Worm (Caenorhabditis elegans) whole organism, young adult: ENCODE results near the gene F55D10.4.
A peak's percentile ranks its signal among the peaks of the same experiment; 100 is the strongest.

Source experiments
- B0261.1 ChIP-seq: sonication (generic microtip); optimal IDR thresholded peaks from 2 replicates; lab custom pipeline; 2016; ENCODE audit warnings: mild to moderate bottlenecking, missing genetic modification characterization, moderate library complexity, missing compliant biosample characterization
- C06A6.2 ChIP-seq: fragments of 200-800 bp; sonication (Bioruptor generic); conservative IDR thresholded peaks from 2 replicates; pipeline ENCODE4 v1.3.6; 2022; ENCODE audit warnings: missing genetic modification characterization, missing compliant biosample characterization
- F39B2.1 ChIP-seq: fragments of 200-800 bp; sonication (Bioruptor generic); IDR thresholded peaks from 2 replicates; pipeline ENCODE4 v1.3.6; 2022; ENCODE audit warnings: missing genetic modification reagents, missing genetic modification characterization, missing compliant biosample characterization
- F49E8.2 ChIP-seq: sonication (generic microtip); optimal IDR thresholded peaks from 3 replicates; lab custom pipeline; 2017; ENCODE audit warnings: missing genetic modification characterization, mild to moderate bottlenecking, missing compliant biosample characterization, antibody characterized with exemption, moderate library complexity; ENCODE audit not compliant: insufficient read depth
- F52B5.7 ChIP-seq: sonication (generic microtip); optimal IDR thresholded peaks from 2 replicates; lab custom pipeline; 2016; ENCODE audit warnings: mild to moderate bottlenecking, missing genetic modification characterization, missing compliant biosample characterization
- F55B11.4 ChIP-seq: sonication (generic microtip); optimal IDR thresholded peaks from 2 replicates; lab custom pipeline; 2016; ENCODE audit warnings: missing compliant biosample characterization, missing genetic modification characterization, borderline replicate concordance; ENCODE audit not compliant: insufficient read depth
- F57A8.1 ChIP-seq: fragments of 200-800 bp; sonication (Bioruptor generic); optimal IDR thresholded peaks from 2 replicates; lab custom pipeline; 2018; ENCODE audit warnings: mild to moderate bottlenecking, missing genetic modification characterization, moderate library complexity, missing compliant biosample characterization
- Y53F4B.3 ChIP-seq: fragments of 200-800 bp; sonication (Bioruptor generic); IDR thresholded peaks from 2 replicates; pipeline ENCODE4 v1.3.6; 2022; ENCODE audit warnings: missing genetic modification reagents, missing genetic modification characterization, missing compliant biosample characterization
- Y53G8AR.9 ChIP-seq: fragments of 200-800 bp; sonication (Bioruptor generic); conservative IDR thresholded peaks from 2 replicates; pipeline ENCODE4 v1.3.6; 2022; ENCODE audit warnings: missing genetic modification reagents, missing genetic modification characterization, missing compliant biosample characterization
- Y56A3A.18 ChIP-seq: fragments of 200-800 bp; sonication (Bioruptor generic); IDR thresholded peaks from 2 replicates; pipeline ENCODE4 v1.3.6; 2022; ENCODE audit warnings: missing genetic modification reagents, missing genetic modification characterization, missing compliant biosample characterization
- Y67H2A.10 ChIP-seq: fragments of 200-800 bp; sonication (Bioruptor generic); conservative IDR thresholded peaks from 2 replicates; pipeline ENCODE4 v1.3.6; 2022; ENCODE audit warnings: missing genetic modification reagents, missing genetic modification characterization, missing compliant biosample characterization
- Y95B8A.8 ChIP-seq: fragments of 200-800 bp; sonication (Bioruptor generic); IDR thresholded peaks from 2 replicates; pipeline ENCODE4 v1.3.6; 2022; ENCODE audit warnings: missing genetic modification reagents, missing genetic modification characterization, missing compliant biosample characterization
- aptf-2 ChIP-seq: fragments of 200-800 bp; sonication (Bioruptor generic); conservative IDR thresholded peaks from 2 replicates; pipeline ENCODE4 v1.3.6; 2022; ENCODE audit warnings: missing genetic modification reagents, missing genetic modification characterization, missing compliant biosample characterization
- atf-7 ChIP-seq: sonication (generic microtip); optimal IDR thresholded peaks from 2 replicates; lab custom pipeline; 2017; ENCODE audit warnings: mild to moderate bottlenecking, missing genetic modification characterization, missing compliant biosample characterization
- ccch-3 ChIP-seq: fragments of 200-800 bp; sonication (Bioruptor generic); optimal IDR thresholded peaks from 2 replicates; lab custom pipeline; 2018; ENCODE audit warnings: mild to moderate bottlenecking, missing genetic modification characterization, missing compliant biosample characterization
- cebp-1 ChIP-seq, 2 experiments: fragments of 200-800 bp in 1 of 2; sonication (Bioruptor generic) in 1 of 2; sonication (generic microtip) in 1 of 2; IDR thresholded peaks in 1 of 2; optimal IDR thresholded peaks in 1 of 2; 2 replicates each; pipeline versions ENCODE4 v1.3.6 to Lab custom; 2017 to 2022; ENCODE audit warnings: missing compliant biosample characterization in 2 of 2, missing genetic modification characterization in 2 of 2, mild to moderate bottlenecking in 1 of 2, missing genetic modification reagents in 1 of 2, moderate library complexity in 1 of 2
- cebp-2 ChIP-seq: fragments of 200-800 bp; sonication (Bioruptor generic); IDR thresholded peaks from 2 replicates; pipeline ENCODE4 v1.3.6; 2022; ENCODE audit warnings: missing genetic modification characterization, missing compliant biosample characterization
- ceh-27 ChIP-seq: fragments of 200-800 bp; sonication (Bioruptor generic); optimal IDR thresholded peaks from 2 replicates; lab custom pipeline; 2018; ENCODE audit warnings: mild to moderate bottlenecking, missing genetic modification characterization, moderate library complexity, missing compliant biosample characterization
- ceh-79 ChIP-seq: sonication (generic microtip); optimal IDR thresholded peaks from 2 replicates; lab custom pipeline; 2017; ENCODE audit warnings: mild to moderate bottlenecking, missing genetic modification characterization, missing compliant biosample characterization
- chd-7 ChIP-seq: sonication (generic microtip); optimal IDR thresholded peaks from 2 replicates; lab custom pipeline; 2016; ENCODE audit warnings: mild to moderate bottlenecking, missing genetic modification characterization, moderate library complexity, missing compliant biosample characterization
- dox-1 ChIP-seq: fragments of 200-800 bp; sonication (Bioruptor generic); IDR thresholded peaks from 2 replicates; pipeline ENCODE4 v1.3.6; 2022; ENCODE audit warnings: missing genetic modification reagents, missing genetic modification characterization, missing compliant biosample characterization
- dpff-1 ChIP-seq: sonication (generic microtip); optimal IDR thresholded peaks from 2 replicates; lab custom pipeline; 2017; ENCODE audit warnings: mild to moderate bottlenecking, missing genetic modification characterization, missing compliant biosample characterization
- efl-1 ChIP-seq: fragments of 150-350 bp; optimal IDR thresholded peaks from 2 replicates; lab custom pipeline; 2014; ENCODE audit warnings: missing biosample characterization, missing genetic modification reagents, missing genetic modification characterization
- egl-18 ChIP-seq: fragments of 200-800 bp; sonication (Bioruptor generic); IDR thresholded peaks from 2 replicates; pipeline ENCODE4 v1.3.6; 2022; ENCODE audit warnings: missing genetic modification reagents, missing genetic modification characterization, missing compliant biosample characterization
- egl-44 ChIP-seq: fragments of 200-800 bp; sonication (Bioruptor generic); IDR thresholded peaks from 2 replicates; pipeline ENCODE4 v1.3.6; 2022; ENCODE audit warnings: missing genetic modification reagents, missing genetic modification characterization, missing compliant biosample characterization
- ets-4 ChIP-seq: fragments of 200-800 bp; sonication (Bioruptor generic); optimal IDR thresholded peaks from 2 replicates; lab custom pipeline; 2018; ENCODE audit warnings: mild to moderate bottlenecking, missing genetic modification characterization, missing compliant biosample characterization
- fkh-3 ChIP-seq: sonication (generic microtip); optimal IDR thresholded peaks from 2 replicates; lab custom pipeline; 2016; ENCODE audit warnings: mild to moderate bottlenecking, missing genetic modification characterization, missing compliant biosample characterization
- him-1 ChIP-seq: sonication (generic microtip); optimal IDR thresholded peaks from 2 replicates; lab custom pipeline; 2016; ENCODE audit warnings: missing genotype, missing genetic modification reagents, missing genetic modification characterization, missing compliant biosample characterization
- hlh-12 ChIP-seq: sonication (generic microtip); optimal IDR thresholded peaks from 2 replicates; lab custom pipeline; 2016; ENCODE audit warnings: missing genetic modification characterization, missing compliant biosample characterization
- hlh-26 ChIP-seq: fragments of 200-800 bp; sonication (Bioruptor generic); conservative IDR thresholded peaks from 2 replicates; pipeline ENCODE4 v1.3.6; 2022; ENCODE audit warnings: missing genetic modification reagents, missing genetic modification characterization, missing compliant biosample characterization
- let-526 ChIP-seq: fragments of 200-800 bp; sonication (Bioruptor generic); IDR thresholded peaks from 2 replicates; pipeline ENCODE4 v1.3.6; 2022; ENCODE audit warnings: missing genetic modification reagents, missing genetic modification characterization, missing compliant biosample characterization
- lin-26 ChIP-seq: fragments of 200-800 bp; sonication (Bioruptor generic); IDR thresholded peaks from 2 replicates; pipeline ENCODE4 v1.3.6; 2022; ENCODE audit warnings: missing genetic modification reagents, missing genetic modification characterization, missing compliant biosample characterization
- lin-40 ChIP-seq: sonication (generic microtip); optimal IDR thresholded peaks from 2 replicates; lab custom pipeline; 2016; ENCODE audit warnings: missing genetic modification characterization, mild to moderate bottlenecking, missing compliant biosample characterization, missing genotype, missing genetic modification reagents
- lin-54 ChIP-seq: fragments of 200-800 bp; sonication (Bioruptor generic); optimal IDR thresholded peaks from 2 replicates; lab custom pipeline; 2018; ENCODE audit warnings: mild to moderate bottlenecking, missing genetic modification characterization, missing compliant biosample characterization
- lsy-27 ChIP-seq: sonication (generic microtip); optimal IDR thresholded peaks from 2 replicates; lab custom pipeline; 2017; ENCODE audit warnings: missing genetic modification characterization, mild to moderate bottlenecking, missing compliant biosample characterization, antibody characterized with exemption, missing genotype, borderline replicate concordance; ENCODE audit not compliant: insufficient read depth
- mcd-1 ChIP-seq: fragments of 200-800 bp; sonication (Bioruptor generic); IDR thresholded peaks from 2 replicates; pipeline ENCODE4 v1.3.6; 2022; ENCODE audit warnings: missing genetic modification reagents, missing genetic modification characterization, missing compliant biosample characterization
- nhr-179 ChIP-seq: sonication (generic microtip); optimal IDR thresholded peaks from 2 replicates; lab custom pipeline; 2016; ENCODE audit warnings: mild to moderate bottlenecking, missing genetic modification characterization, missing compliant biosample characterization
- nhr-27 ChIP-seq: fragments of 200-800 bp; sonication (Bioruptor generic); optimal IDR thresholded peaks from 2 replicates; lab custom pipeline; 2018; ENCODE audit warnings: mild to moderate bottlenecking, missing genetic modification characterization, moderate library complexity, missing compliant biosample characterization
- nhr-90 ChIP-seq: sonication (generic microtip); optimal IDR thresholded peaks from 2 replicates; lab custom pipeline; 2016; ENCODE audit warnings: missing genotype, mild to moderate bottlenecking, missing genetic modification characterization, missing compliant biosample characterization
- rcor-1 ChIP-seq: fragments of 200-800 bp; sonication (Bioruptor generic); IDR thresholded peaks from 2 replicates; pipeline ENCODE4 v1.3.6; 2022; ENCODE audit warnings: missing genetic modification reagents, missing genetic modification characterization, missing compliant biosample characterization
- rec-8 ChIP-seq, 2 experiments: sonication (generic microtip); optimal IDR thresholded peaks; 2 replicates each; lab custom pipeline; 2016; ENCODE audit warnings: mild to moderate bottlenecking in 2 of 2, missing genetic modification characterization in 2 of 2, missing genetic modification reagents in 2 of 2, missing genotype in 2 of 2, missing biosample characterization in 1 of 2, missing compliant biosample characterization in 1 of 2, moderate library complexity in 1 of 2
- snpc-1.3 ChIP-seq: sonication (generic microtip); optimal IDR thresholded peaks from 2 replicates; lab custom pipeline; 2017; ENCODE audit warnings: missing genetic modification characterization, mild to moderate bottlenecking, missing compliant biosample characterization, antibody characterized with exemption, moderate library complexity, missing genotype, missing genetic modification reagents; ENCODE audit not compliant: insufficient read depth
- unc-130 ChIP-seq: sonication (generic microtip); optimal IDR thresholded peaks from 2 replicates; lab custom pipeline; 2016; ENCODE audit warnings: missing genetic modification reagents, missing genetic modification characterization, missing compliant biosample characterization
- ztf-25 ChIP-seq: fragments of 200-800 bp; sonication (Bioruptor generic); IDR thresholded peaks from 2 replicates; pipeline ENCODE4 v1.3.6; 2022; ENCODE audit warnings: missing genetic modification reagents, missing genetic modification characterization, missing compliant biosample characterization
- ztf-28 ChIP-seq: fragments of 200-800 bp; sonication (Bioruptor generic); IDR thresholded peaks from 2 replicates; pipeline ENCODE4 v1.3.6; 2022; ENCODE audit warnings: missing genetic modification reagents, missing genetic modification characterization, missing compliant biosample characterization
- ztf-6 ChIP-seq: fragments of 200-800 bp; sonication (Bioruptor generic); IDR thresholded peaks from 2 replicates; pipeline ENCODE4 v1.3.6; 2022; ENCODE audit warnings: missing genetic modification reagents, missing genetic modification characterization, missing compliant biosample characterization

F55D10.4 gene

DNA sequence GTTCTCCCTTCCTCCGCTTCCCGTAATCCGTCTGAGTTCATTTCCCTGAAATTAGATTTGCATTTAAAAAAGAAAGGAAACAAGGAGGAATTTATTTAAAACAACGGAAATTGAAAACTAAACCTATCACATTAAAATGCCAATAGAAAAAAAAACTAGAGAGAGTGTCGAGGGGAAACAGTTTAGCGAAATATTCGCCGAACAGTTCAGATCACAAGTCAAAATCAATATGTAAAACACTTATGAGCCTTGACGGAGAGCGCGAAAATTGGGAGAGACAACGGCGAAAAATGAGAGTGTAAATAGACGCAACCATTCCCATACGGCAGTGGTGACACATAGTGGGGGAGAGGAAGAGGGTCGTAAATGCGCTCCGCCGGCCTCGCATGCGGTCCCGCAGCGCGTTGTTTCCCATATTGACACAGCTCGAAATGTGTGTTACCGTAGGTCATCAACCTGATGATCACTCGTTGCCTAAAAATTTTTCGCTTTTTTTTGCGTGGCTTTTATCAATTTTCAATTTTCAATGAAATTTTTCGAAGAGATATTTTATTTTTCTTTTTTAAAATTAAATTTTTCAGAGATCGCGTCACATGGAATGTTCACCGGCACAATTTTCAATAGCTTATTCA lies 8.6 kb downstream of the F55D10.4 start, which contains the start of the genes dnj-14 and glit-1 (continued):
- TF ChIP-seq rec-8 (tag; optimal IDR thresholded peaks at IDR 0.05; lab: Kevin White, UChicago) (no peak), dox-1 (GFP tag; lab: Robert Waterston, UW) (peak; percentile 91), Y95B8A.8 (GFP tag; lab: Robert Waterston, UW) (0 out of 2 replicates have a peak, but pooled peaks have one; percentile 35), egl-18 (GFP tag; lab: Robert Waterston, UW) (no peak), ceh-27 (GFP tag; lab: Kevin White, UChicago) (peak; percentile 91), hlh-26 (no peak), aptf-2 (GFP tag; lab: Robert Waterston, UW) (no peak), nhr-90 (tag; lab: Kevin White, UChicago) (peak; percentile 65), Y53F4B.3 (GFP tag; lab: Robert Waterston, UW) (no peak), ccch-3 (GFP tag; lab: Kevin White, UChicago) (no peak), snpc-1.3 (tag; lab: Kevin White, UChicago) (peak; percentile 4), him-1 (no peak), ztf-28 (GFP tag; lab: Robert Waterston, UW) (no peak), atf-7 (peak; percentile 58), ceh-79 (tag; lab: Kevin White, UChicago) (no peak), lin-40 (tag; lab: Kevin White, UChicago) (peak; percentile 81), lin-54 (peak; percentile 34), F57A8.1 (GFP tag; lab: Kevin White, UChicago) (no peak), mcd-1 (GFP tag; lab: Robert Waterston, UW) (peak; percentile 89), let-526 (GFP tag; lab: Robert Waterston, UW) (peak; percentile 76; the same call in 1 of the 2 replicates), dpff-1 (tag; lab: Kevin White, UChicago) (no peak), F55B11.4 (tag; lab: Kevin White, UChicago) (no peak), B0261.1 (tag; lab: Kevin White, UChicago) (no peak), ztf-6 (GFP tag; lab: Robert Waterston, UW) (0 out of 2 replicates have a peak, but pooled peaks have one; percentile 40), rcor-1 (peak; percentile 50), ets-4 (GFP tag; lab: Kevin White, UChicago) (peak; percentile 58), Y56A3A.18 (GFP tag; lab: Robert Waterston, UW) (0 out of 2 replicates have a peak, but pooled peaks have one; percentile 51), Y53G8AR.9 (GFP tag; lab: Robert Waterston, UW) (0 out of 2 replicates have a peak, but pooled peaks have one; percentile 35), hlh-12 (tag; lab: Kevin White, UChicago) (no peak), nhr-179 (tag; lab: Kevin White, UChicago) (no peak), cebp-1 (GFP tag; IDR thresholded peaks at IDR 0.05; lab: Robert Waterston, UW) (peak; percentile 52; the same call in 1 of the 2 replicates), cebp-1 (tag; optimal IDR thresholded peaks at IDR 0.05; lab: Kevin White, UChicago) (peak; percentile 89), cebp-2 (no peak), F39B2.1 (GFP tag; lab: Robert Waterston, UW) (no peak), F52B5.7 (tag; lab: Kevin White, UChicago) (no peak), C06A6.2 (GFP tag; lab: Robert Waterston, UW) (no peak), ztf-25 (GFP tag; lab: Robert Waterston, UW) (no peak), lsy-27 (tag; lab: Kevin White, UChicago) (no peak), lin-26 (no peak), F49E8.2 (no peak), nhr-27 (tag; lab: Kevin White, UChicago) (no peak), unc-130 (no peak), chd-7 (tag; lab: Kevin White, UChicago) (no peak), efl-1 (peak; percentile 31), egl-44 (GFP tag; lab: Robert Waterston, UW) (peak; percentile 83; the same call in 1 of the 2 replicates), Y67H2A.10 (no peak), fkh-3 (tag; lab: Kevin White, UChicago) (no peak)
